Worm (Caenorhabditis elegans) whole organism, L1 larva: ENCODE results near the gene F41E6.17.
A peak's percentile ranks its signal among the peaks of the same experiment; 100 is the strongest.

Experiments
- C04F5.9 ChIP-seq: sonication (generic microtip); optimal IDR thresholded peaks from 2 replicates; lab custom pipeline; 2016; ENCODE audit warnings: missing genetic modification characterization, missing compliant biosample characterization
- C34B4.2 ChIP-seq: sonication (generic microtip); optimal IDR thresholded peaks from 2 replicates; lab custom pipeline; 2017; ENCODE audit warnings: mild to moderate bottlenecking, missing genetic modification characterization, missing compliant biosample characterization
- F16B12.6 ChIP-seq: fragments of 150-350 bp; optimal IDR thresholded peaks from 2 replicates; lab custom pipeline; 2014; ENCODE audit warnings: missing biosample characterization, missing genetic modification characterization
- Y116A8C.19 ChIP-seq: sonication (generic microtip); optimal IDR thresholded peaks from 2 replicates; lab custom pipeline; 2016; ENCODE audit warnings: missing compliant biosample characterization, missing genetic modification characterization, borderline replicate concordance
- ama-1 ChIP-seq: fragments of 150-350 bp; optimal IDR thresholded peaks from 2 replicates; lab custom pipeline; 2014
- blmp-1 ChIP-seq: fragments of 150-350 bp; optimal IDR thresholded peaks from 2 replicates; lab custom pipeline; 2014; ENCODE audit warnings: missing biosample characterization, missing genetic modification characterization
- ceh-63 ChIP-seq: fragments of 200-800 bp; sonication (Bioruptor generic); optimal IDR thresholded peaks from 2 replicates; lab custom pipeline; 2018; ENCODE audit warnings: mild to moderate bottlenecking, missing genetic modification characterization, missing compliant biosample characterization
- ceh-82 ChIP-seq, 3 experiments: fragments of 150-350 bp in 1 of 3; sonication (generic microtip) in 2 of 3; optimal IDR thresholded peaks; 2 replicates each; lab custom pipeline; 2014 to 2017; ENCODE audit warnings: missing biosample characterization in 3 of 3, missing genetic modification characterization in 3 of 3
- ceh-88 ChIP-seq: fragments of 200-800 bp; sonication (Bioruptor generic); IDR thresholded peaks from 2 replicates; pipeline ENCODE4 v1.3.6; 2022; ENCODE audit warnings: missing genetic modification characterization, missing compliant biosample characterization
- ceh-90 ChIP-seq: sonication (generic microtip); optimal IDR thresholded peaks from 2 replicates; lab custom pipeline; 2016; ENCODE audit warnings: missing genetic modification characterization, missing compliant biosample characterization
- ces-1 ChIP-seq: fragments of 150-350 bp; optimal IDR thresholded peaks from 2 replicates; lab custom pipeline; 2014; ENCODE audit warnings: missing biosample characterization, missing genetic modification reagents, missing genetic modification characterization
- dsc-1 ChIP-seq: sonication (generic microtip); optimal IDR thresholded peaks from 2 replicates; lab custom pipeline; 2016; ENCODE audit warnings: mild to moderate bottlenecking, missing genetic modification characterization, missing compliant biosample characterization
- efl-3 ChIP-seq: fragments of 200-800 bp; sonication (Bioruptor generic); optimal IDR thresholded peaks from 2 replicates; lab custom pipeline; 2018; ENCODE audit warnings: mild to moderate bottlenecking, missing genetic modification characterization, missing compliant biosample characterization
- egl-13 ChIP-seq: sonication (generic microtip); optimal IDR thresholded peaks from 2 replicates; lab custom pipeline; 2016; ENCODE audit warnings: missing genotype, missing genetic modification reagents, missing genetic modification characterization, missing compliant biosample characterization
- egl-27 ChIP-seq, 2 experiments: fragments of 150-350 bp in 1 of 2; sonication (generic microtip); optimal IDR thresholded peaks; 3 replicates each; lab custom pipeline; 2017 to 2018; ENCODE audit warnings: missing biosample characterization in 2 of 2, missing genetic modification characterization in 2 of 2, missing genetic modification reagents in 2 of 2
- elt-2 ChIP-seq: sonication (generic microtip); optimal IDR thresholded peaks from 2 replicates; lab custom pipeline; 2016; ENCODE audit warnings: missing genetic modification characterization, mild to moderate bottlenecking, inconsistent platforms, missing compliant biosample characterization, missing genetic modification reagents
- elt-3 ChIP-seq, 6 experiments: fragments of 150-350 bp in 1 of 6; sonication (generic microtip); optimal IDR thresholded peaks; 2 replicates each; lab custom pipeline; 2017 to 2018; ENCODE audit warnings: missing biosample characterization in 6 of 6, missing genetic modification characterization in 6 of 6, inconsistent platforms in 1 of 6
- ets-5 ChIP-seq: fragments of 200-800 bp; sonication (Bioruptor generic); IDR thresholded peaks from 2 replicates; pipeline ENCODE4 v1.3.6; 2022; ENCODE audit warnings: missing genetic modification characterization, missing compliant biosample characterization
- fkh-4 ChIP-seq: sonication (generic microtip); optimal IDR thresholded peaks from 2 replicates; lab custom pipeline; 2016; ENCODE audit warnings: missing compliant biosample characterization, missing genetic modification characterization, borderline replicate concordance
- fos-1 ChIP-seq: fragments of 150-350 bp; optimal IDR thresholded peaks from 2 replicates; lab custom pipeline; 2014; ENCODE audit warnings: missing biosample characterization, missing genetic modification characterization
- hlh-17 ChIP-seq: fragments of 200-800 bp; sonication (Bioruptor generic); optimal IDR thresholded peaks from 2 replicates; lab custom pipeline; 2018; ENCODE audit warnings: missing genetic modification characterization, mild to moderate bottlenecking, missing compliant biosample characterization, moderate library complexity, borderline replicate concordance
- hpl-2 ChIP-seq: fragments of 150-350 bp; optimal IDR thresholded peaks from 2 replicates; lab custom pipeline; 2014; ENCODE audit warnings: missing biosample characterization, missing genetic modification reagents, missing genetic modification characterization
- isw-1 ChIP-seq: fragments of 200-800 bp; sonication (Bioruptor generic); IDR thresholded peaks from 2 replicates; pipeline ENCODE4 v1.3.6; 2022; ENCODE audit warnings: missing genetic modification characterization, missing compliant biosample characterization
- jun-1 ChIP-seq: fragments of 150-350 bp; optimal IDR thresholded peaks from 2 replicates; lab custom pipeline; 2014; ENCODE audit warnings: missing biosample characterization, missing genetic modification reagents, missing genetic modification characterization
- lin-14 ChIP-seq: fragments of 200-800 bp; sonication (Bioruptor generic); optimal IDR thresholded peaks from 2 replicates; lab custom pipeline; 2018; ENCODE audit warnings: mild to moderate bottlenecking, missing genetic modification characterization, moderate library complexity, missing compliant biosample characterization
- lin-15B ChIP-seq: fragments of 150-350 bp; sonication (generic microtip); optimal IDR thresholded peaks from 3 replicates; lab custom pipeline; 2014; ENCODE audit warnings: missing biosample characterization, missing genetic modification characterization
- lin-35 ChIP-seq, 2 experiments: fragments of 150-350 bp; optimal IDR thresholded peaks; 2 replicates each; lab custom pipeline; 2014; ENCODE audit warnings: missing biosample characterization in 2 of 2, missing genetic modification characterization in 2 of 2, missing genetic modification reagents in 2 of 2
- mdl-1 ChIP-seq, 2 experiments: fragments of 150-350 bp; optimal IDR thresholded peaks; 2 replicates each; lab custom pipeline; 2014 to 2017; ENCODE audit warnings: missing biosample characterization in 2 of 2, missing genetic modification characterization in 2 of 2, inconsistent platforms in 1 of 2
- nhr-12 ChIP-seq: sonication (generic microtip); optimal IDR thresholded peaks from 2 replicates; lab custom pipeline; 2017; ENCODE audit warnings: missing biosample characterization, missing genetic modification characterization
- nhr-19 ChIP-seq: fragments of 200-800 bp; sonication (Bioruptor generic); conservative IDR thresholded peaks from 2 replicates; pipeline ENCODE4 v1.3.6; 2022; ENCODE audit warnings: missing genetic modification characterization, missing compliant biosample characterization
- nhr-20 ChIP-seq: sonication (generic microtip); optimal IDR thresholded peaks from 2 replicates; lab custom pipeline; 2016; ENCODE audit warnings: mild to moderate bottlenecking, missing genetic modification characterization, missing compliant biosample characterization
- nhr-237 ChIP-seq: fragments of 150-350 bp; optimal IDR thresholded peaks from 2 replicates; lab custom pipeline; 2014; ENCODE audit warnings: missing biosample characterization, missing genetic modification characterization
- nhr-28 ChIP-seq: fragments of 150-350 bp; optimal IDR thresholded peaks from 2 replicates; lab custom pipeline; 2014; ENCODE audit warnings: missing biosample characterization, missing genetic modification characterization
- nhr-47 ChIP-seq: sonication (generic microtip); optimal IDR thresholded peaks from 2 replicates; lab custom pipeline; 2016; ENCODE audit warnings: mild to moderate bottlenecking, missing genetic modification characterization, moderate library complexity, missing compliant biosample characterization
- nhr-71 ChIP-seq: sonication (generic microtip); optimal IDR thresholded peaks from 2 replicates; lab custom pipeline; 2016; ENCODE audit warnings: mild to moderate bottlenecking, missing genetic modification characterization, moderate library complexity, missing compliant biosample characterization
- nhr-76 ChIP-seq: sonication (generic microtip); optimal IDR thresholded peaks from 2 replicates; lab custom pipeline; 2017; ENCODE audit warnings: missing biosample characterization, missing genetic modification characterization
- nhr-84 ChIP-seq: sonication (generic microtip); optimal IDR thresholded peaks from 2 replicates; lab custom pipeline; 2017; ENCODE audit warnings: missing biosample characterization, missing genetic modification characterization
- nhr-90 ChIP-seq: sonication (generic microtip); optimal IDR thresholded peaks from 2 replicates; lab custom pipeline; 2016; ENCODE audit warnings: mild to moderate bottlenecking, missing genetic modification characterization, missing compliant biosample characterization; ENCODE audit not compliant: poor library complexity
- pag-3 ChIP-seq: sonication (generic microtip); optimal IDR thresholded peaks from 2 replicates; lab custom pipeline; 2017; ENCODE audit warnings: missing genetic modification characterization, mild to moderate bottlenecking, missing compliant biosample characterization, antibody characterized with exemption, borderline replicate concordance; ENCODE audit not compliant: insufficient read depth
- rnt-1 ChIP-seq: sonication (generic microtip); optimal IDR thresholded peaks from 2 replicates; lab custom pipeline; 2016; ENCODE audit warnings: mild to moderate bottlenecking, missing genetic modification characterization, moderate library complexity, missing compliant biosample characterization
- skn-1 ChIP-seq: fragments of 150-350 bp; optimal IDR thresholded peaks from 2 replicates; lab custom pipeline; 2014; ENCODE audit warnings: missing biosample characterization, missing genetic modification characterization
- sox-4 ChIP-seq: sonication (generic microtip); optimal IDR thresholded peaks from 2 replicates; lab custom pipeline; 2016; ENCODE audit warnings: missing genetic modification characterization, missing compliant biosample characterization
- sptf-1 ChIP-seq: fragments of 150-350 bp; optimal IDR thresholded peaks from 2 replicates; lab custom pipeline; 2014; ENCODE audit warnings: missing biosample characterization, missing genetic modification characterization
- sup-37 ChIP-seq: fragments of 200-800 bp; sonication (Bioruptor generic); optimal IDR thresholded peaks from 2 replicates; lab custom pipeline; 2018; ENCODE audit warnings: mild to moderate bottlenecking, missing genetic modification characterization, missing compliant biosample characterization
- swsn-7 ChIP-seq: sonication (generic microtip); optimal IDR thresholded peaks from 2 replicates; lab custom pipeline; 2016; ENCODE audit warnings: missing genetic modification characterization, missing compliant biosample characterization
- tlp-1 ChIP-seq: fragments of 150-350 bp; optimal IDR thresholded peaks from 2 replicates; lab custom pipeline; 2014; ENCODE audit warnings: missing biosample characterization, missing genetic modification characterization
- unc-130 ChIP-seq: fragments of 150-350 bp; optimal IDR thresholded peaks from 2 replicates; lab custom pipeline; 2017; ENCODE audit warnings: missing biosample characterization, missing genetic modification characterization, inconsistent platforms
- unc-86 ChIP-seq: sonication (generic microtip); optimal IDR thresholded peaks from 2 replicates; lab custom pipeline; 2016; ENCODE audit warnings: missing genetic modification characterization, missing compliant biosample characterization
- unc-98 ChIP-seq: fragments of 200-800 bp; sonication (Bioruptor generic); IDR thresholded peaks from 2 replicates; pipeline ENCODE4 v1.3.6; 2022; ENCODE audit warnings: missing genetic modification characterization, missing compliant biosample characterization
- vab-15 ChIP-seq: sonication (generic microtip); optimal IDR thresholded peaks from 2 replicates; lab custom pipeline; 2017; ENCODE audit warnings: missing genotype, mild to moderate bottlenecking, missing genetic modification characterization, missing compliant biosample characterization
- xbp-1 ChIP-seq: sonication (generic microtip); optimal IDR thresholded peaks from 2 replicates; lab custom pipeline; 2016; ENCODE audit warnings: missing genetic modification characterization, missing compliant biosample characterization
- zag-1 ChIP-seq: fragments of 150-350 bp; optimal IDR thresholded peaks from 2 replicates; lab custom pipeline; 2014; ENCODE audit warnings: missing biosample characterization, missing genetic modification characterization
- ztf-11 ChIP-seq, 2 experiments: sonication (generic microtip); optimal IDR thresholded peaks; 2 replicates each; lab custom pipeline; 2016 to 2017; ENCODE audit warnings: missing genetic modification characterization in 2 of 2, missing biosample characterization in 1 of 2, missing compliant biosample characterization in 1 of 2

Gene F41E6.17

ce11 chrV:8631277-8631765 is 7.4 kb downstream of the F41E6.17 start, which contains the start of gene atg-18 (continued):
- no peak for TF ChIP-seq nhr-84 (tag; lab: Kevin White, UChicago)
- peak; percentile 58 for TF ChIP-seq unc-130 (tag; lab: Kevin White, UChicago)
- no peak for TF ChIP-seq egl-13 (tag; lab: Kevin White, UChicago)
- TF ChIP-seq hlh-17 (GFP tag; lab: Kevin White, UChicago), result no peak
- TF ChIP-seq ceh-90 (tag; lab: Kevin White, UChicago), result no peak
- TF ChIP-seq Y116A8C.19 (tag; lab: Kevin White, UChicago), result no peak
- peak; percentile 11 for TF ChIP-seq C04F5.9
- peak; percentile 28 for TF ChIP-seq lin-15B (tag; lab: Kevin White, UChicago)
- TF ChIP-seq sptf-1, result no peak
- peak; percentile 51 to 79 for TF ChIP-seq lin-35 (GFP tag; optimal IDR thresholded peaks at IDR 0.05; lab: Kevin White, UChicago)
- TF ChIP-seq nhr-28 (tag; lab: Kevin White, UChicago), result no peak
- no peak for TF ChIP-seq C34B4.2 (tag; lab: Kevin White, UChicago)
- no peak for TF ChIP-seq fkh-4 (tag; lab: Kevin White, UChicago)
- TF ChIP-seq sup-37 (GFP tag; lab: Kevin White, UChicago), result no peak
- TF ChIP-seq zag-1 (tag; lab: Kevin White, UChicago), result no peak
- TF ChIP-seq xbp-1 (tag; lab: Kevin White, UChicago), result peak; percentile 70
- TF ChIP-seq rnt-1 (tag; lab: Kevin White, UChicago), result peak; percentile 85
- peak in 1 of 6 experiments; percentile 54 for TF ChIP-seq elt-3 (tag; optimal IDR thresholded peaks at IDR 0.05; lab: Kevin White, UChicago)
- TF ChIP-seq F16B12.6, result peak; percentile 23
- TF ChIP-seq tlp-1 (tag; lab: Kevin White, UChicago), result no peak
- peak in 1 of 2 experiments; percentile 29 for TF ChIP-seq ztf-11 (tag; optimal IDR thresholded peaks at IDR 0.05; lab: Kevin White, UChicago)
- TF ChIP-seq skn-1 (tag; lab: Kevin White, UChicago), result peak; percentile 83
- no peak for TF ChIP-seq ama-1 (lab: Kevin White, UChicago)
- peak; percentile 36 to 74 (median 45) for TF ChIP-seq ceh-82 (tag; optimal IDR thresholded peaks at IDR 0.05; lab: Kevin White, UChicago)
- peak; percentile 84 for TF ChIP-seq nhr-20 (tag; lab: Kevin White, UChicago)
- TF ChIP-seq vab-15 (tag; lab: Kevin White, UChicago), result no peak
- peak; percentile 52 for TF ChIP-seq elt-2 (tag; lab: Kevin White, UChicago)
- TF ChIP-seq nhr-90, result peak; percentile 74
- TF ChIP-seq swsn-7, result peak; percentile 74
- peak; percentile 63 for TF ChIP-seq hpl-2 (GFP tag; lab: Kevin White, UChicago)
- no peak for TF ChIP-seq nhr-76 (tag; lab: Kevin White, UChicago)
- TF ChIP-seq unc-98 (GFP tag; lab: Robert Waterston, UW), result no peak
- no peak for TF ChIP-seq fos-1 (tag; lab: Kevin White, UChicago)
- peak; percentile 76 for TF ChIP-seq blmp-1 (tag; lab: Kevin White, UChicago)
- TF ChIP-seq mdl-1 (tag; optimal IDR thresholded peaks at IDR 0.05; lab: Kevin White, UChicago), result peak in 1 of 2 experiments; percentile 70
- peak; percentile 57 for TF ChIP-seq dsc-1
- no peak for TF ChIP-seq ets-5
- TF ChIP-seq nhr-47, result peak; percentile 79
- peak; percentile 43 for TF ChIP-seq unc-86
- TF ChIP-seq pag-3, result no peak
- TF ChIP-seq nhr-71 (tag; lab: Kevin White, UChicago), result peak; percentile 87
- no peak for TF ChIP-seq nhr-12
- TF ChIP-seq isw-1 (GFP tag; lab: Robert Waterston, UW), result peak; percentile 24
- TF ChIP-seq egl-27 (tag; optimal IDR thresholded peaks at IDR 0.05; lab: Kevin White, UChicago), result no peak
- no peak for TF ChIP-seq ceh-88 (GFP tag; lab: Robert Waterston, UW)
- TF ChIP-seq ceh-63 (GFP tag; lab: Kevin White, UChicago), result no peak
- TF ChIP-seq nhr-237 (tag; lab: Kevin White, UChicago), result no peak
- peak; percentile 76 for TF ChIP-seq nhr-19 (GFP tag; lab: Robert Waterston, UW)
- peak; percentile 5 for TF ChIP-seq sox-4 (tag; lab: Kevin White, UChicago)
- TF ChIP-seq lin-14, result peak; percentile 87
- no peak for TF ChIP-seq jun-1 (tag; lab: Kevin White, UChicago)
- no peak for TF ChIP-seq efl-3 (GFP tag; lab: Kevin White, UChicago)
- TF ChIP-seq ces-1 (GFP tag; lab: Kevin White, UChicago), result no peak
